Fruit fly (Drosophila melanogaster) whole organism, pupa: ENCODE data around the gene Z600.

Experiments
- CG10348 ChIP-seq: fragments of 200-800 bp; sonication (Bioruptor generic); IDR thresholded peaks from 2 replicates; pipeline ENCODE4 v1.3.6; 2022; ENCODE audit warnings: missing biosample characterization, missing genetic modification characterization
- CG12605 ChIP-seq: fragments of 200-800 bp; sonication (Bioruptor generic); IDR thresholded peaks from 2 replicates; pipeline ENCODE4 v1.3.6; 2022; ENCODE audit warnings: missing biosample characterization, missing genetic modification characterization
- CG13204 ChIP-seq: fragments of 200-800 bp; sonication (Bioruptor generic); optimal IDR thresholded peaks from 2 replicates; lab custom pipeline; 2018; ENCODE audit warnings: missing biosample characterization, mild to moderate bottlenecking, missing genetic modification characterization, moderate library complexity
- CG14655 ChIP-seq: fragments of 200-800 bp; sonication (Bioruptor generic); optimal IDR thresholded peaks from 3 replicates; lab custom pipeline; 2017; ENCODE audit warnings: mild to moderate bottlenecking, missing biosample characterization, missing genetic modification reagents, missing genetic modification characterization
- CG17806 ChIP-seq: fragments of 200-800 bp; sonication (Bioruptor generic); optimal IDR thresholded peaks from 2 replicates; lab custom pipeline; 2018; ENCODE audit warnings: missing biosample characterization, mild to moderate bottlenecking, missing genetic modification characterization, moderate library complexity
- CG32121 ChIP-seq: fragments of 200-800 bp; sonication (Bioruptor generic); IDR thresholded peaks from 2 replicates; pipeline ENCODE4 v1.3.6; 2022; ENCODE audit warnings: missing biosample characterization, missing genetic modification characterization
- D1 ChIP-seq: fragments of 200-800 bp; sonication (Bioruptor generic); optimal IDR thresholded peaks from 2 replicates; lab custom pipeline; 2018; ENCODE audit warnings: missing biosample characterization, mild to moderate bottlenecking, missing genetic modification characterization, moderate library complexity
- EcR ChIP-seq: fragments of 200-800 bp; sonication (Bioruptor generic); optimal IDR thresholded peaks from 3 replicates; lab custom pipeline; 2019; ENCODE audit warnings: missing biosample characterization, missing genetic modification characterization, mild to moderate bottlenecking, moderate library complexity, missing genetic modification reagents
- Ets98B ChIP-seq: fragments of 200-800 bp; sonication (Bioruptor generic); IDR thresholded peaks from 2 replicates; pipeline ENCODE4 v1.3.6; 2022; ENCODE audit warnings: missing biosample characterization, missing genetic modification characterization
- Pif1B ChIP-seq: fragments of 200-800 bp; sonication (Bioruptor generic); optimal IDR thresholded peaks from 3 replicates; lab custom pipeline; 2016; ENCODE audit warnings: missing biosample characterization, missing genetic modification characterization
- Snoo ChIP-seq: fragments of 200-800 bp; sonication (Bioruptor generic); optimal IDR thresholded peaks from 3 replicates; lab custom pipeline; 2017; ENCODE audit warnings: missing biosample characterization, mild to moderate bottlenecking, missing genetic modification characterization, inconsistent platforms

DNA sequence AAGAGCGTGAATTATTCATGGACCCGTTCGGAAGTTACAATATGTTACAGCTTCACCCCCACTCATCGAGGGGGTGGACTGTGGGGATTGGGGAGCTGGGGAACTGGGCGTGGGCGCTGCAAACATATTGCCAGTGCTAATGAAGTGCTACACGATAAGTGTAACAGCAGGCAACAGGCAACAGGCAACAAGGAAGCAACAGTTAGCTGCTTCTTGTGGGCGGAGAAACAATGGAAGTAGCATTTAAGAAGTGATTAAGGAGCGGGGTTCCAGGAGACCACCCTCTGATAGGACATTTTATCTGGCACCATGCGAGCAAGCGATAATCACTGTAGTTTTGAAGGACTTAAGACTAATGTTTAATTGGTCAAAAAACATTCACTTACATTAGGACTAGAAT, 32.4 kb downstream of the Z600 start:
- TF ChIP-seq Snoo (tag; lab: Kevin White, UChicago) (no peak), Ets98B (no peak), CG13204 (GFP tag; lab: Kevin White, UChicago) (no peak), EcR (GFP tag; lab: Kevin White, UChicago) (no peak), D1 (tag; lab: Kevin White, UChicago) (no peak), CG10348 (GFP tag; lab: Robert Waterston, UW) (no peak), CG14655 (no peak), CG12605 (GFP tag; lab: Robert Waterston, UW) (no peak), Pif1B (no peak), CG17806 (tag; lab: Kevin White, UChicago) (no peak), CG32121 (GFP tag; lab: Robert Waterston, UW) (no peak)
